Worm (Caenorhabditis elegans) whole organism, early embryonic: ENCODE data around the gene zmp-5.

Experiments
- B0310.2 ChIP-seq: sonication (generic microtip); optimal IDR thresholded peaks from 2 replicates; lab custom pipeline; 2016; ENCODE audit warnings: mild to moderate bottlenecking, missing genetic modification characterization, missing compliant biosample characterization
- F13C5.2 ChIP-seq: sonication (generic microtip); optimal IDR thresholded peaks from 2 replicates; lab custom pipeline; 2017; ENCODE audit warnings: mild to moderate bottlenecking, missing genetic modification characterization, inconsistent platforms, missing compliant biosample characterization
- aly-1 ChIP-seq: sonication (generic microtip); optimal IDR thresholded peaks from 2 replicates; lab custom pipeline; 2016; ENCODE audit warnings: missing genetic modification characterization, missing compliant biosample characterization
- ama-1 ChIP-seq: fragments of 150-350 bp; optimal IDR thresholded peaks from 2 replicates; lab custom pipeline; 2014
- ceh-13 ChIP-seq: fragments of 200-800 bp; sonication (Bioruptor generic); optimal IDR thresholded peaks from 2 replicates; lab custom pipeline; 2018; ENCODE audit warnings: mild to moderate bottlenecking, missing genetic modification characterization, missing compliant biosample characterization
- ceh-36 ChIP-seq: sonication (generic microtip); optimal IDR thresholded peaks from 2 replicates; lab custom pipeline; 2016; ENCODE audit warnings: missing genetic modification characterization, inconsistent platforms, missing compliant biosample characterization
- ets-7 ChIP-seq: sonication (generic microtip); optimal IDR thresholded peaks from 2 replicates; lab custom pipeline; 2016; ENCODE audit warnings: missing genotype, missing genetic modification characterization, missing compliant biosample characterization
- flt-1 ChIP-seq: fragments of 200-800 bp; sonication (Bioruptor generic); IDR thresholded peaks from 2 replicates; pipeline ENCODE4 v1.3.6; 2022; ENCODE audit warnings: missing genetic modification characterization, missing compliant biosample characterization
- hmbx-1 ChIP-seq: sonication (generic microtip); optimal IDR thresholded peaks from 2 replicates; lab custom pipeline; 2016; ENCODE audit warnings: mild to moderate bottlenecking, missing genetic modification characterization, missing compliant biosample characterization
- hmg-4 ChIP-seq: fragments of 200-800 bp; sonication (Bioruptor generic); optimal IDR thresholded peaks from 2 replicates; lab custom pipeline; 2018; ENCODE audit warnings: mild to moderate bottlenecking, missing genetic modification characterization, missing compliant biosample characterization
- hnd-1 ChIP-seq: sonication (generic microtip); optimal IDR thresholded peaks from 2 replicates; lab custom pipeline; 2016; ENCODE audit warnings: missing genetic modification characterization, missing compliant biosample characterization
- pes-1 ChIP-seq: fragments of 200-800 bp; sonication (Bioruptor generic); IDR thresholded peaks from 2 replicates; pipeline ENCODE4 v1.3.6; 2022; ENCODE audit warnings: missing genetic modification reagents, missing genetic modification characterization, missing compliant biosample characterization
- scrt-1 ChIP-seq: fragments of 200-800 bp; sonication (Bioruptor generic); IDR thresholded peaks from 2 replicates; pipeline ENCODE4 v1.3.6; 2022; ENCODE audit warnings: missing genetic modification characterization, missing compliant biosample characterization
- sea-1 ChIP-seq: fragments of 200-800 bp; sonication (Bioruptor generic); conservative IDR thresholded peaks from 2 replicates; pipeline ENCODE4 v1.3.6; 2022; ENCODE audit warnings: missing genetic modification characterization, missing compliant biosample characterization
- tbx-11 ChIP-seq: fragments of 200-800 bp; sonication (Bioruptor generic); IDR thresholded peaks from 2 replicates; pipeline ENCODE4 v1.3.6; 2022; ENCODE audit warnings: missing genetic modification characterization, missing compliant biosample characterization
- tbx-37 ChIP-seq: fragments of 200-800 bp; sonication (Bioruptor generic); conservative IDR thresholded peaks from 2 replicates; pipeline ENCODE4 v1.3.6; 2022; ENCODE audit warnings: missing genetic modification reagents, missing genetic modification characterization, missing compliant biosample characterization
- tra-4 ChIP-seq: sonication (generic microtip); optimal IDR thresholded peaks from 2 replicates; lab custom pipeline; 2017; ENCODE audit warnings: missing genetic modification characterization, missing compliant biosample characterization

Gene zmp-5

DNA sequence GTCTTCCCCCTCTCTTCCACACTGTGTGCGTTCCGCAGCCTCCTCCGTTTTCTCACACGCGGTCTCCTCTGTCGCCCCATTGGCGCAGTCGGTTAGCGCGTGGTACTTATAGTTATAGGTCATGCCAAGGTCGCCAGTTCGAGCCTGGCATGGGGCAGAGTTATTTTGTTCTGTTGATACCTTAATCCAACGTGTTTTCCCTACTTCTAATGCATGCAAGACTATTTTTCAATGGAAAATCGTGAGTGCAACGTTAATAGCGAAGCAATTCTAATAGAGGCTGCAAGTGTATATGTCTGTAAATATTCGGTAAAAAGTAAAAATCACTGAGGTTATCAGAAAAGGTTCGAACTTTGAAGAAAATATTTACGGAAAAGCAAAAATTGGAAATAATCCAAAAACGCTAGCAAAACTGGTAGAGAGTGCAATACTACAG lies 14.2 kb downstream of the zmp-5 start:
- TF ChIP-seq scrt-1 (peak; percentile 86), F13C5.2 (peak; percentile 91), tbx-37 (GFP tag; lab: Robert Waterston, UW) (peak; percentile 60), pes-1 (peak; percentile 90), hmg-4 (peak; percentile 93), tra-4 (tag; lab: Kevin White, UChicago) (peak; percentile 78), tbx-11 (GFP tag; lab: Robert Waterston, UW) (peak; percentile 84), hmbx-1 (tag; lab: Kevin White, UChicago) (peak; percentile 74), ceh-13 (peak; percentile 74), ets-7 (peak; percentile 62), hnd-1 (peak; percentile 71), ceh-36 (peak; percentile 94), flt-1 (GFP tag; lab: Robert Waterston, UW) (peak; percentile 82), B0310.2 (tag; lab: Kevin White, UChicago) (peak; percentile 90), sea-1 (peak; percentile 94), ama-1 (lab: Kevin White, UChicago) (no peak), aly-1 (tag; lab: Kevin White, UChicago) (peak; percentile 97)

DNA sequence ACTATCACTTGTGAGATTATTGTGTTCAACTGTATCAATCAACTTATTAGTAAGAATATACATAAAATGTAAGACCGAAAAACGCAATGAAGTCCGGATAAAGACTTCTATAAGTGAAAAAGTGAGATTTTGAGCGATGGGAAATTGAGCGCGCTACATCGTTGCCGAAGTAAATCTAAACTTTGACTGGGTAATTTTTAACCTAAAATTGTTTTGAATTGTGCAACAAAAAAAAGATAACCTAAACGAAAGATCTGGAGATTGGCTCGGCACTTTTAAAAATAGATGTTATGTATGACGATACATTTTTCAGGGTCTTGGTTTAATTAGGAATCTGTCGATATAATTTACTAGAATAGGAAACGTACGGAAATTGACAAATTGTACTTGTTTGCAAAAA lies 16.2 kb downstream of the zmp-5 start:
- no peak for TF ChIP-seq ama-1 (lab: Kevin White, UChicago)
- no peak for TF ChIP-seq flt-1 (GFP tag; lab: Robert Waterston, UW)
- TF ChIP-seq tra-4 (tag; lab: Kevin White, UChicago), result no peak
- no peak for TF ChIP-seq ceh-13
- no peak for TF ChIP-seq scrt-1
- no peak for TF ChIP-seq tbx-37 (GFP tag; lab: Robert Waterston, UW)
- no peak for TF ChIP-seq ceh-36
- TF ChIP-seq F13C5.2, result no peak
- no peak for TF ChIP-seq hmbx-1 (tag; lab: Kevin White, UChicago)
- no peak for TF ChIP-seq hmg-4
- no peak for TF ChIP-seq tbx-11 (GFP tag; lab: Robert Waterston, UW)
- no peak for TF ChIP-seq sea-1
- TF ChIP-seq aly-1 (tag; lab: Kevin White, UChicago), result no peak

DNA sequence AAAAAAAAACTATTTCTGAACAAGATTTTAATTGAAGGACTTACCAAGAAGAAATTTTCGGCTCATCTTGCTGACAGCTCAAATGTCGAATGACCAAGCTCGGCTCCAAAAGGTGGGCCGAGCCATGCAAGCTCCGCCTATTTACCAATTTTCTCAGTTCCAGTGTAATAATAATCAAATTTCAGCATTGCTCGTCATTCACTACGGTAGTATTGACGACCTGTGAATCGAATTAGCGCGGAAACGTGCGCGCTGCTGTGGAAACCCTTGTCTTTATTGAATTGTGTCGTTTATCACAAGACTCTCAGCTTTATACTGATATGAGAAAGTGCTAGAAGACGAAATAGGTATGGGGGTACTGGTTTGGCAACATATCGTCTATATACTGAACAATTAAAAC lies 16.6 kb downstream of the zmp-5 start, which contains the start of gene nlp-76:
Gene nlp-76 (minus strand): TSS at position 367 of the 400 bp plus-strand sequence.
- TF ChIP-seq B0310.2 (tag; lab: Kevin White, UChicago) (no peak), pes-1 (no peak), hmg-4 (no peak), ceh-13 (no peak)

DNA sequence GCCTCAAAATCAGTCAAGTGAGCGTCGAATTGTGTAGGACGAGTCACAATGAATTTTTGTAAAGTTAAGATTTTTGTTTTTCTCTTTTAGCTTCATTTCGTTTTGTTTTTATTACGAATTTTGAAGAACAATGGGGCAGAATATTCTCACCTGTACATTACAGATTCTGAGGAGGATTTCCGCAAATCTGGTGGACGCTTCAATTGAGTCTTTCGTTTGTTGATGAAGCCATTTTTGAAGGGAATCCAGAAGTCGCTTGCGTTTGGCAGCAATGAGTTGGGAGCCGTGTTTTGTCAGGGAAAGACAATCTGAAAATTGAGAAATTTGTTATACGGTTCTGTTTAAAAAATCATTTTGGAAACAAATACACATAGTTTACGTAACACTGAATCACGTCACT lies 17.5 kb downstream of the zmp-5 start:
- no peak for TF ChIP-seq tbx-37 (GFP tag; lab: Robert Waterston, UW)
- no peak for TF ChIP-seq flt-1 (GFP tag; lab: Robert Waterston, UW)
- TF ChIP-seq ama-1 (lab: Kevin White, UChicago), result no peak
- TF ChIP-seq ceh-13, result no peak
- no peak for TF ChIP-seq F13C5.2
- TF ChIP-seq hmbx-1 (tag; lab: Kevin White, UChicago), result no peak
- no peak for TF ChIP-seq pes-1
- no peak for TF ChIP-seq scrt-1
- no peak for TF ChIP-seq ceh-36
- TF ChIP-seq B0310.2 (tag; lab: Kevin White, UChicago), result no peak
- TF ChIP-seq hmg-4, result no peak
- no peak for TF ChIP-seq tra-4 (tag; lab: Kevin White, UChicago)
- TF ChIP-seq aly-1 (tag; lab: Kevin White, UChicago), result no peak
- no peak for TF ChIP-seq hnd-1
- no peak for TF ChIP-seq sea-1
- no peak for TF ChIP-seq tbx-11 (GFP tag; lab: Robert Waterston, UW)
- no peak for TF ChIP-seq ets-7

DNA sequence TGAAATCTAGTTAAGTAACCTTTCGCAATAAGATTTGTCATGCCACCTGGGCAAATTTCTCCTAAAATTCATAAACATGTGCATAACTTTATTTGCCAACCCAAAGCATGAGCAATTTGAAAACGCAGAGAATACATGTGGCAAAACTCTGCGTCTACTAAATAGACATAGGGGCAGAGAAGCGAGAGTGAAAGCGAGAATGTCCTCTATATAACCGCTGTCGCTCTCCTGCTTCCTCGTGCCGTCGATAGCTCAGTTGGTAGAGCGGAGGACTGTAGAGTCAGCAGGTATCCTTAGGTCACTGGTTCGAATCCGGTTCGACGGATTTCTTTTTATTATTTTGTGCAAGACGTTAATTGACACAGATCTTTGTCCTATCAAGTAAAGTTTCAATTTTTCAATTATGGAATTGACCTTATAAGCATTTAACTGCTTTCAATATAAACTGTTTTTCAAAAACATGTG lies 18.1 kb downstream of the zmp-5 start:
- TF ChIP-seq B0310.2 (tag; lab: Kevin White, UChicago) (peak; percentile 95), sea-1 (peak; percentile 98), pes-1 (peak; percentile 98), hmg-4 (peak; percentile 97), ets-7 (peak; percentile 82), tra-4 (tag; lab: Kevin White, UChicago) (peak; percentile 78), ceh-36 (peak; percentile 92), hnd-1 (peak; percentile 91), hmbx-1 (tag; lab: Kevin White, UChicago) (peak; percentile 82), F13C5.2 (peak; percentile 96), ama-1 (lab: Kevin White, UChicago) (peak; percentile 76), tbx-11 (GFP tag; lab: Robert Waterston, UW) (peak; percentile 98), flt-1 (GFP tag; lab: Robert Waterston, UW) (peak; percentile 96), scrt-1 (peak; percentile 97), ceh-13 (peak; percentile 93), aly-1 (tag; lab: Kevin White, UChicago) (peak; percentile 94), tbx-37 (GFP tag; lab: Robert Waterston, UW) (peak; percentile 97)

DNA sequence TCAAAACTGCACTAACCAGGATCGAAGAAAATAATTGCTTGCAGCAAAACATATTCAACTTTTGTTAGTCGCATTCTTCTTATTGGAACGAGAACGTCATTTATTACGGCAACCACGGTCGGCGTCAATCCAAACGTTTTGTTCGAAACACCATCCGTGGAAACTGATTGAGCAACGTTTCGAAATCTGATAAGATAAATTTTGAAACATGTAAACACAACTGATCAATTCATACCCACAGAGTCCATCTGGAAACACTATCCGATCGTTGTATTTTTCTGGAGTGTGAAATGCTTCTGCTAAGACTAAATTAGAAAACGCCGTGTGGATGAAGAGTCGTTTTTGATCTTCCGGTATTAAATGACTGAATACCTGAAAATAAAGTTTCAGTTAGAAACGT lies 18.9 kb downstream of the zmp-5 start:
- TF ChIP-seq tra-4 (tag; lab: Kevin White, UChicago) (no peak), pes-1 (no peak), flt-1 (GFP tag; lab: Robert Waterston, UW) (no peak), hnd-1 (no peak), hmg-4 (no peak), tbx-11 (GFP tag; lab: Robert Waterston, UW) (no peak), ceh-13 (no peak), tbx-37 (GFP tag; lab: Robert Waterston, UW) (no peak), ama-1 (lab: Kevin White, UChicago) (no peak), sea-1 (no peak), aly-1 (tag; lab: Kevin White, UChicago) (no peak), hmbx-1 (tag; lab: Kevin White, UChicago) (no peak)

DNA sequence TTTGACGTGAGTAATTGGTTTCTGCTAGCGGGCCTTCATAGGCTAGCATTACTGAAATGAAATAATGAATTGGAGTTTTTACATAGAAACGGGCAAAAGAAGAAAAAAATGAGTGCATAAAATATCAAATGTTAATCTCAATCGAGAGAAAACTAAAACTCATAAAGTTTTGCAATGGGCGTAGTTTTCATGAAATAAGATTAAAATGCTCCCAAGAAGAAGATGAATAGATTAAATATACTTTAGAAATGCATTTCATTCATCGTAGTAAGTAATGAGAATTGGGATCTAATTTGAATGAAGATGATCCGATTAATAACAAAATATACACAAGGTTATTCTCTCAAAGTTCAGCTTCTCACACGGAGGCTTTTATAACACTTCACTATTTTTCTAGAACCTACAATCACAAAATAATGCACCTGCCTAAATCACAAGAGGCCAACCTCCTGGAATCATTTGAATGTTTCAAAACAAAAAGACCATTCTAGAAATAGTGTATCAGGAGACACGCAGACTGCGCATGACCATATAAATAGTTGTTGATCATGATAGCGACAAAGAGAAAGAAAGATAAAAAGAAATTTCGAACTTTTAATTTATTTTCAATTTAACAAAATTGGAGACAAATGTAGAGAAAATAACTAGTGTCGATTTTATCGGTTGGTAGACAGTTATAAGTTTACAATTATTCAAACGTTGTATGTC lies 21.0 kb downstream of the zmp-5 start, which contains the start of gene nhr-17:
Gene nhr-17 (minus strand): TSS at position 51 of the 708 bp plus-strand sequence.
- TF ChIP-seq scrt-1, result no peak
- no peak for TF ChIP-seq ceh-36
- no peak for TF ChIP-seq aly-1 (tag; lab: Kevin White, UChicago)
- TF ChIP-seq hmbx-1 (tag; lab: Kevin White, UChicago), result no peak
- no peak for TF ChIP-seq ceh-13
- no peak for TF ChIP-seq pes-1
